Worm (Caenorhabditis elegans): ENCODE results near the gene mup-2.

DNA sequence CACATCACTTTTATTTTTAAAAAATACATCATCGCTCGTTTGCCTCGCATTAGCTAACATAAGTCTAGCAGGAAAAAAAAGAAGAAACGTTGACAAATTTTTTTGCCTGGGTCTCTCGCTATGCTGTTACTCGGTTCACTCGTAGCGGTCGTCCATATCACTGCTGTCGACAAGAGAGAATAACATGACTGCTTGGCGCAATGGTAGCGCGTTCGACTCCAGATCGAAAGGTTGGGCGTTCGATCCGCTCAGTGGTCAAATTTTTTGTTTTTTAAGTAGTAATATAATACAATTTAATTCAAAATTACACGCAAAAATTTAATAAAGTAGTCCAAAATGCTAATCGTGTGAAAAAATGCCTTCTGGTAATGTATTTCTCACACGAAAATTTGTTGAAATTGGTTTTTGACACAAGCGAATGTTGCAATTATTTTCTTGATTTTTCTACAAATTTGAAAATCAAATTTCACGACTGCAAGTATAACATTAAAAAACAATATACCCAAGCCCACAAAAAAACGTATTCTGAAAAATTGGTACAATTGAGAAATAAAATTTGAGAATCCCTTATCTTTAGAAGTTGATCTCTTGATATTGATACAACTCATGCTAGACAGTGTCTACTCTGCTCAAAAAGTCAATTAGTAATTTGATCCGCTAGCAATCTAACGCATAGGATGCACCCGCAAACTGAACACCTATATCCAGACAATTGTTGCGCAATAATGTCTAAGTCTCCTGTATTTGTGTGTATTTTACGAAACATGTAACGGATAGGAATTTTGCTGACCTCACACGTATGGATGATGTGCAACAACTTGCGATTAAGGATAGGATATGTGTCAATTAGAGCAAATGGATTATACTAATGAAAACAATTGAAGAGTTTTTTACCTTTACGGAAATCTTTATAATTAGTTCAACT lies 38.6 kb downstream of the mup-2 start:
- TF ChIP-seq ztf-11 (tag; optimal IDR thresholded peaks at IDR 0.05) (no peak), unc-62 (GFP tag; optimal IDR thresholded peaks at IDR 0.05) (no peak), nhr-6 (tag; optimal IDR thresholded peaks at IDR 0.05) (no peak), lin-13 (GFP tag; optimal IDR thresholded peaks at IDR 0.05) (peak; percentile 72), nhr-237 (tag; optimal IDR thresholded peaks at IDR 0.05) (no peak), alr-1 (tag; optimal IDR thresholded peaks at IDR 0.05) (no peak), fos-1 (tag; optimal IDR thresholded peaks at IDR 0.05) (peak; percentile 25)
